Worm (Caenorhabditis elegans): ENCODE results near the gene hsp-1.

- TF ChIP-seq hlh-6 (tag; optimal IDR thresholded peaks at IDR 0.05) = no peak
- TF ChIP-seq dmd-4 (tag; optimal IDR thresholded peaks at IDR 0.05; ENCODE audit: borderline replicate concordance) = no peak
- TF ChIP-seq Y22D7AL.16 (tag; optimal IDR thresholded peaks at IDR 0.05) = no peak
- no peak for TF ChIP-seq mec-3 (tag; optimal IDR thresholded peaks at IDR 0.05; ENCODE audit: borderline replicate concordance)
- TF ChIP-seq ztf-16 (tag; optimal IDR thresholded peaks at IDR 0.05) = no peak
- TF ChIP-seq pha-2 (tag; optimal IDR thresholded peaks at IDR 0.05) = no peak
- TF ChIP-seq che-1 (tag; optimal IDR thresholded peaks at IDR 0.05) = no peak
Observed at ce11 chrIV:17294489-17294888, 15.7 kb downstream of the hsp-1 start, which contains the start of gene T28F3.5.
